Fruit fly (Drosophila melanogaster): ENCODE data around the gene chico.
A peak's percentile ranks its signal among the peaks of the same experiment; 100 is the strongest.

Gene chico

dm6 chr2L:10278658-10279057 lies 31.8 kb upstream of the chico start, which contains the start of gene Utx (continued):
- TF ChIP-seq caup (GFP tag; optimal IDR thresholded peaks at IDR 0.05; ENCODE audit: severe bottlenecking) (no peak), CG13624 (GFP tag; optimal IDR thresholded peaks at IDR 0.05) (peak; percentile 5), sna (GFP tag; IDR thresholded peaks at IDR 0.05; ENCODE audit: partially characterized antibody) (peak; percentile 61; the same call in 1 of the 2 replicates), CG12659 (GFP tag; optimal IDR thresholded peaks at IDR 0.05) (peak; percentile 45), nau (GFP tag; optimal IDR thresholded peaks at IDR 0.05) (no peak), hb (GFP tag; IDR thresholded peaks at IDR 0.05; ENCODE audit: partially characterized antibody) (peak; percentile 53; the same call in 2 of the 3 replicates), Rfx (GFP tag; IDR thresholded peaks at IDR 0.05) (peak; percentile 39; the same call in 1 of the 2 replicates), Dip3 (GFP tag; optimal IDR thresholded peaks at IDR 0.05) (no peak), insv (GFP tag; optimal IDR thresholded peaks at IDR 0.05) (no peak), CG42726 (GFP tag; IDR thresholded peaks at IDR 0.05; ENCODE audit: partially characterized antibody) (peak; percentile 91), bbx (GFP tag; IDR thresholded peaks at IDR 0.05; ENCODE audit: partially characterized antibody) (peak; percentile 87), CG2116 (GFP tag; optimal IDR thresholded peaks at IDR 0.05) (peak; percentile 49), CG13287 (GFP tag; IDR thresholded peaks at IDR 0.05; ENCODE audit: partially characterized antibody) (peak; percentile 84), gfzf (GFP tag; optimal IDR thresholded peaks at IDR 0.05) (peak; percentile 25), CG14860 (GFP tag; IDR thresholded peaks at IDR 0.05; ENCODE audit: partially characterized antibody) (peak; percentile 75), CG4617 (GFP tag; optimal IDR thresholded peaks at IDR 0.05; ENCODE audit: borderline replicate concordance) (peak; percentile 55), CG8388 (GFP tag; optimal IDR thresholded peaks at IDR 0.05) (no peak), MESR4 (GFP tag; optimal IDR thresholded peaks at IDR 0.05) (peak; percentile 31), slbo (GFP tag; IDR thresholded peaks at IDR 0.05) (peak; percentile 57; the same call in 1 of the 2 replicates), CG2129 (GFP tag; IDR thresholded peaks at IDR 0.05; ENCODE audit: partially characterized antibody) (peak; percentile 39; the same call in 1 of the 2 replicates), YL-1 (GFP tag; optimal IDR thresholded peaks at IDR 0.05) (no peak), Dbx (GFP tag; IDR thresholded peaks at IDR 0.05) (peak; percentile 23; the same call in 1 of the 3 replicates), CG9437 (GFP tag; optimal IDR thresholded peaks at IDR 0.05) (no peak), mam (GFP tag; optimal IDR thresholded peaks at IDR 0.05) (peak; percentile 4), CG30020 (tag; optimal IDR thresholded peaks at IDR 0.05) (peak; percentile 96), BEAF-32 (GFP tag; optimal IDR thresholded peaks at IDR 0.05) (peak; percentile 88), Dref (GFP tag; IDR thresholded peaks at IDR 0.05) (peak; percentile 80), hbn (GFP tag; IDR thresholded peaks at IDR 0.05; ENCODE audit: partially characterized antibody) (peak; percentile 72), Doc3 (GFP tag; IDR thresholded peaks at IDR 0.05; ENCODE audit: partially characterized antibody) (peak; percentile 79), slou (GFP tag; optimal IDR thresholded peaks at IDR 0.05) (no peak), dmrt99B (tag; optimal IDR thresholded peaks at IDR 0.05) (no peak), org-1 (GFP tag; optimal IDR thresholded peaks at IDR 0.05) (no peak), Antp (GFP tag; optimal IDR thresholded peaks at IDR 0.05) (no peak), tin (GFP tag; optimal IDR thresholded peaks at IDR 0.05) (no peak), Aef1 (GFP tag; IDR thresholded peaks at IDR 0.05) (no peak), amos (GFP tag; IDR thresholded peaks at IDR 0.05; ENCODE audit: partially characterized antibody) (peak; percentile 91), vnd (GFP tag; IDR thresholded peaks at IDR 0.05; ENCODE audit: partially characterized antibody) (peak; percentile 76), pzg (GFP tag; optimal IDR thresholded peaks at IDR 0.05) (peak; percentile 77), pfk (GFP tag; optimal IDR thresholded peaks at IDR 0.05) (peak; percentile 93), GATAe (GFP tag; conservative IDR thresholded peaks at IDR 0.05) (no peak), Camta (GFP tag; optimal IDR thresholded peaks at IDR 0.05) (no peak), Dll (GFP tag; IDR thresholded peaks at IDR 0.05; ENCODE audit: partially characterized antibody) (peak; percentile 74), E2f2 (GFP tag; IDR thresholded peaks at IDR 0.05) (peak; percentile 79), Opbp (GFP tag; IDR thresholded peaks at IDR 0.05; ENCODE audit: partially characterized antibody) (peak; percentile 92), HmgZ (tag; optimal IDR thresholded peaks at IDR 0.05) (peak; percentile 3), trem (tag; optimal IDR thresholded peaks at IDR 0.05) (peak; percentile 49), CG15514 (GFP tag; optimal IDR thresholded peaks at IDR 0.05) (peak; percentile 67), MBD-R2 (GFP tag; IDR thresholded peaks at IDR 0.05) (peak; percentile 33; the same call in 1 of the 2 replicates)
